Worm (Caenorhabditis elegans) whole organism, mixed stage, embryonic: ENCODE data around the gene mct-6.

ENCODE experiments used
- M03D4.4 ChIP-seq: sonication (generic microtip); optimal IDR thresholded peaks from 2 replicates; lab custom pipeline; 2017; ENCODE audit warnings: mild to moderate bottlenecking, missing genetic modification characterization, missing compliant biosample characterization
- bed-3 ChIP-seq: fragments of 200-800 bp; sonication (Bioruptor generic); optimal IDR thresholded peaks from 3 replicates; lab custom pipeline; 2018; ENCODE audit warnings: mild to moderate bottlenecking, missing genetic modification characterization, moderate library complexity, missing compliant biosample characterization
- blmp-1 ChIP-seq: fragments of 150-350 bp; optimal IDR thresholded peaks from 2 replicates; lab custom pipeline; 2014; ENCODE audit warnings: missing biosample characterization, missing genetic modification characterization
- ceh-83 ChIP-seq: fragments of 200-800 bp; sonication (Bioruptor generic); optimal IDR thresholded peaks from 2 replicates; lab custom pipeline; 2018; ENCODE audit warnings: mild to moderate bottlenecking, missing genetic modification characterization, missing compliant biosample characterization
- ces-1 ChIP-seq: fragments of 150-350 bp; optimal IDR thresholded peaks from 2 replicates; lab custom pipeline; 2014; ENCODE audit warnings: missing biosample characterization, missing genetic modification reagents, missing genetic modification characterization
- drap-1 ChIP-seq: fragments of 200-800 bp; sonication (Bioruptor generic); optimal IDR thresholded peaks from 3 replicates; lab custom pipeline; 2018; ENCODE audit warnings: mild to moderate bottlenecking, missing genetic modification characterization, missing compliant biosample characterization
- flh-1 ChIP-seq: fragments of 200-800 bp; sonication (Bioruptor generic); optimal IDR thresholded peaks from 2 replicates; lab custom pipeline; 2018; ENCODE audit warnings: mild to moderate bottlenecking, missing genetic modification characterization, moderate library complexity, missing compliant biosample characterization
- ham-2 ChIP-seq: fragments of 200-800 bp; sonication (Bioruptor generic); optimal IDR thresholded peaks from 2 replicates; lab custom pipeline; 2018; ENCODE audit warnings: mild to moderate bottlenecking, missing genetic modification characterization, missing compliant biosample characterization
- hlh-1 ChIP-seq: fragments of 150-350 bp; optimal IDR thresholded peaks from 2 replicates; lab custom pipeline; 2014; ENCODE audit warnings: missing biosample characterization, missing genetic modification reagents, missing genetic modification characterization
- lin-13 ChIP-seq: fragments of 150-350 bp; optimal IDR thresholded peaks from 2 replicates; lab custom pipeline; 2014; ENCODE audit warnings: missing biosample characterization, missing genetic modification characterization
- lin-32 ChIP-seq: fragments of 200-800 bp; sonication (Bioruptor generic); optimal IDR thresholded peaks from 2 replicates; lab custom pipeline; 2018; ENCODE audit warnings: mild to moderate bottlenecking, missing genetic modification characterization, missing compliant biosample characterization
- mab-5 ChIP-seq: fragments of 150-350 bp; optimal IDR thresholded peaks from 2 replicates; lab custom pipeline; 2014; ENCODE audit warnings: missing biosample characterization, missing genetic modification characterization
- mep-1 ChIP-seq: fragments of 150-350 bp; optimal IDR thresholded peaks from 2 replicates; lab custom pipeline; 2017; ENCODE audit warnings: missing biosample characterization, missing genetic modification reagents, missing genetic modification characterization, inconsistent platforms
- nhr-12 ChIP-seq: fragments of 150-350 bp; optimal IDR thresholded peaks from 2 replicates; lab custom pipeline; 2014; ENCODE audit warnings: missing biosample characterization, missing genetic modification characterization
- nhr-2 ChIP-seq: fragments of 150-350 bp; optimal IDR thresholded peaks from 2 replicates; lab custom pipeline; 2014; ENCODE audit warnings: missing biosample characterization, missing genetic modification characterization
- nhr-237 ChIP-seq: fragments of 150-350 bp; optimal IDR thresholded peaks from 2 replicates; lab custom pipeline; 2014; ENCODE audit warnings: missing biosample characterization, missing genetic modification characterization
- nhr-76 ChIP-seq: sonication (generic microtip); optimal IDR thresholded peaks from 2 replicates; lab custom pipeline; 2017; ENCODE audit warnings: missing biosample characterization, missing genetic modification characterization
- pha-4 ChIP-seq: fragments of 150-350 bp; optimal IDR thresholded peaks from 2 replicates; lab custom pipeline; 2018; ENCODE audit warnings: missing biosample characterization, missing genetic modification reagents, missing genetic modification characterization
- sem-2 ChIP-seq: fragments of 200-800 bp; sonication (Bioruptor generic); optimal IDR thresholded peaks from 2 replicates; lab custom pipeline; 2018; ENCODE audit warnings: mild to moderate bottlenecking, missing genetic modification characterization, missing compliant biosample characterization
- snpc-4 ChIP-seq: fragments of 150-350 bp; optimal IDR thresholded peaks from 2 replicates; lab custom pipeline; 2014; ENCODE audit warnings: missing biosample characterization, missing genetic modification characterization
- sptf-1 ChIP-seq: sonication (generic microtip); optimal IDR thresholded peaks from 2 replicates; lab custom pipeline; 2017; ENCODE audit warnings: mild to moderate bottlenecking, missing genetic modification characterization, moderate library complexity, missing compliant biosample characterization
- tbx-8 ChIP-seq: fragments of 200-800 bp; sonication (Bioruptor generic); optimal IDR thresholded peaks from 2 replicates; lab custom pipeline; 2018; ENCODE audit warnings: mild to moderate bottlenecking, missing genetic modification characterization, moderate library complexity, missing compliant biosample characterization
- unc-120 ChIP-seq: sonication (generic microtip); optimal IDR thresholded peaks from 2 replicates; lab custom pipeline; 2017; ENCODE audit warnings: missing genetic modification characterization, missing compliant biosample characterization; ENCODE audit not compliant: poor library complexity, severe bottlenecking
- unc-39 ChIP-seq: fragments of 150-350 bp; optimal IDR thresholded peaks from 2 replicates; lab custom pipeline; 2014; ENCODE audit warnings: missing biosample characterization, missing genetic modification characterization
- unc-62 ChIP-seq: fragments of 150-350 bp; optimal IDR thresholded peaks from 2 replicates; lab custom pipeline; 2014; ENCODE audit warnings: missing biosample characterization, missing genetic modification reagents, missing genetic modification characterization
- zip-8 ChIP-seq: fragments of 150-350 bp; optimal IDR thresholded peaks from 2 replicates; lab custom pipeline; 2014; ENCODE audit warnings: missing biosample characterization, missing genetic modification characterization

mct-6 gene

ce11 chrX:16799065-16799663 is 28.9 kb upstream of the mct-6 start:
- TF ChIP-seq mep-1 (tag; lab: Kevin White, UChicago) (peak; percentile 53), nhr-2 (peak; percentile 44), drap-1 (GFP tag; lab: Kevin White, UChicago) (no peak), ces-1 (peak; percentile 48), unc-62 (GFP tag; lab: Kevin White, UChicago) (peak; percentile 7), M03D4.4 (tag; lab: Kevin White, UChicago) (no peak), unc-120 (tag; lab: Kevin White, UChicago) (peak; percentile 57), hlh-1 (tag; lab: Kevin White, UChicago) (peak; percentile 59), pha-4 (tag; lab: Kevin White, UChicago) (peak; percentile 42)

- TF ChIP-seq flh-1 (GFP tag; lab: Kevin White, UChicago) = no peak
- no peak for TF ChIP-seq lin-13 (tag; lab: Kevin White, UChicago)
- TF ChIP-seq blmp-1 (tag; lab: Kevin White, UChicago) = no peak
- TF ChIP-seq mab-5 (tag; lab: Kevin White, UChicago) = no peak
- TF ChIP-seq unc-62 (GFP tag; lab: Kevin White, UChicago) = no peak
- TF ChIP-seq zip-8 (tag; lab: Kevin White, UChicago) = no peak
- TF ChIP-seq sptf-1 = no peak
- TF ChIP-seq lin-32 (GFP tag; lab: Kevin White, UChicago) = no peak
- no peak for TF ChIP-seq bed-3 (GFP tag; lab: Kevin White, UChicago)
- no peak for TF ChIP-seq nhr-12 (tag; lab: Kevin White, UChicago)
- TF ChIP-seq pha-4 (tag; lab: Kevin White, UChicago) = no peak
- no peak for TF ChIP-seq nhr-237 (tag; lab: Kevin White, UChicago)
- TF ChIP-seq ceh-83 (GFP tag; lab: Kevin White, UChicago) = no peak
- no peak for TF ChIP-seq M03D4.4 (tag; lab: Kevin White, UChicago)
- no peak for TF ChIP-seq nhr-76
Measured at ce11 chrX:16798621-16799020, 28.3 kb upstream of the mct-6 start.

- TF ChIP-seq unc-120 (tag; lab: Kevin White, UChicago) = peak; percentile 82
- peak; percentile 16 for TF ChIP-seq drap-1 (GFP tag; lab: Kevin White, UChicago)
- peak; percentile 75 for TF ChIP-seq ces-1
- peak; percentile 61 for TF ChIP-seq ham-2 (GFP tag; lab: Kevin White, UChicago)
- peak; percentile 34 for TF ChIP-seq nhr-237 (tag; lab: Kevin White, UChicago)
- TF ChIP-seq unc-39 = no peak
- TF ChIP-seq unc-62 (GFP tag; lab: Kevin White, UChicago) = peak; percentile 30
- TF ChIP-seq nhr-76 = no peak
Measured at ce11 chrX:16796826-16797225, 26.5 kb upstream of the mct-6 start.

- TF ChIP-seq ham-2 (GFP tag; lab: Kevin White, UChicago) = no peak
- no peak for TF ChIP-seq mep-1 (tag; lab: Kevin White, UChicago)
- no peak for TF ChIP-seq sptf-1
- TF ChIP-seq nhr-12 (tag; lab: Kevin White, UChicago) = no peak
Measured at ce11 chrX:16795978-16796377, 25.7 kb upstream of the mct-6 start, which contains the start of gene aak-2. aak-2 (plus strand) TSS chrX:16796087.

ce11 chrX:16793470-16793869 is 23.2 kb upstream of the mct-6 start:
- no peak for TF ChIP-seq M03D4.4 (tag; lab: Kevin White, UChicago)
- TF ChIP-seq snpc-4 = no peak
- no peak for TF ChIP-seq nhr-12 (tag; lab: Kevin White, UChicago)
- no peak for TF ChIP-seq ces-1
- TF ChIP-seq nhr-2 = no peak
- no peak for TF ChIP-seq unc-120 (tag; lab: Kevin White, UChicago)
- TF ChIP-seq lin-32 (GFP tag; lab: Kevin White, UChicago) = no peak
- TF ChIP-seq tbx-8 (GFP tag; lab: Kevin White, UChicago) = no peak
- no peak for TF ChIP-seq nhr-237 (tag; lab: Kevin White, UChicago)
- TF ChIP-seq bed-3 (GFP tag; lab: Kevin White, UChicago) = no peak

- no peak for TF ChIP-seq sem-2 (GFP tag; lab: Kevin White, UChicago)
- TF ChIP-seq drap-1 (GFP tag; lab: Kevin White, UChicago) = no peak
- TF ChIP-seq flh-1 (GFP tag; lab: Kevin White, UChicago) = no peak
- no peak for TF ChIP-seq zip-8 (tag; lab: Kevin White, UChicago)
- TF ChIP-seq nhr-76 = no peak
- no peak for TF ChIP-seq tbx-8 (GFP tag; lab: Kevin White, UChicago)
- TF ChIP-seq bed-3 (GFP tag; lab: Kevin White, UChicago) = no peak
- TF ChIP-seq ham-2 (GFP tag; lab: Kevin White, UChicago) = no peak
Measured at ce11 chrX:16792700-16793176, 22.4 kb upstream of the mct-6 start, which contains the start of gene got-1.2. got-1.2 (minus strand) TSS chrX:16793126.
